Fruit fly (Drosophila melanogaster) ovary, adult (tissue): Measurements from ENCODE around the gene Osi18.

ENCODE experiments used
- CG17801 ChIP-seq: fragments of 200-800 bp; optimal IDR thresholded peaks from 2 replicates; lab custom pipeline; 2019; ENCODE audit warnings: missing biosample characterization, mild to moderate bottlenecking, missing genetic modification characterization, moderate library complexity; ENCODE audit not compliant: partially characterized antibody

Osi18 gene

DNA sequence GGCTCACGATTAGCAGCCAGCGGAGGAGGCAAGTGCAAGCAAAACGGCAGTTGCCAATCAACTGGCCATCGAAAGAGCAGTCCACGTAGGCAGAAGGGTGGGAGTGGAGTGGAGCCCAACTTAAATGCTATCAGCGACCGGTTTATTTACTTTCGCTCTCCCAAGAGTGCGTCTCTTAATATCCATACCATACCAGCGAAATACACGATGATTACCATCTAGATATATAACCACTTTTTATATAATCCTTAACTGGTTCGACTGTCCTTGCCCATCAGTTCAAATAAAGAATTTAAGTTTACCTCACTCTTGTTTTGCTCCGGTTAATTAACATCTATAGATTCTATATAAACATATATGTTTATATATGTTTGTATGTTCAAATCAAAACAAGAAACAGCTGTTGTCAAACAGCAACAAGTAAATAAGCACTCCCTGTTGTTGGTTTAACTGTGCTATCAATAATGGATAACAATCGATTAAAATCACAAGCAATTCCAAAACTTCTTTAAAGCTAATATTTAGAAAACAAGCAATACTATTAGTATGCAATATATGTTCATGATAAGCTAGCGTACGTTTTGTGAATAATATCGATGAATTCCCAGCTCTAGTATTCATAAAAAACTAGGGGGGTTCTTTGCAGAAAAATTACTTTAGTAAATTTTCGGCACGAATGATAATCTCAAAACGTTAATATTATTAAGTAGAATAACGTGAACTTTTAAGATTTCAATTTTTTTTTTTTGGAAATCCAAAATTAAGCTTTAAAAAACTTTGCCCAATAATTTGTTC lies 43.7 kb downstream of the Osi18 start:
- TF ChIP-seq CG17801 (GFP tag; lab: Kevin White, UChicago), result no peak

DNA sequence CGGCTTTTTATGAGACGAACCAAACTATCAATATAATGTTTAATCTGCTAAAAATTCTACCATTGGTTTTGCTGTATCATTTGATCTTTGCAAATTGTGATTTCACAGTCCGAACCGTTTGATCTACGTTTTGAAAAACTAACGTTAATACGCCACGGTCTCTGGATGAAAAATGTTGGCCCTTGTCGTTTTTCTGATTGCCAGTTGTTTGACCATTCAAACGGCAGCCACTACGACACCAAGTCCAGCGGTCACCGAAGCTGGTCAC lies 44.2 kb downstream of the Osi18 start, which contains the start of gene CG42564:
Gene CG42564, plus strand, starts transcription at position 169 of the 268 bp plus-strand sequence.
- TF ChIP-seq CG17801 (GFP tag; lab: Kevin White, UChicago), result no peak

DNA sequence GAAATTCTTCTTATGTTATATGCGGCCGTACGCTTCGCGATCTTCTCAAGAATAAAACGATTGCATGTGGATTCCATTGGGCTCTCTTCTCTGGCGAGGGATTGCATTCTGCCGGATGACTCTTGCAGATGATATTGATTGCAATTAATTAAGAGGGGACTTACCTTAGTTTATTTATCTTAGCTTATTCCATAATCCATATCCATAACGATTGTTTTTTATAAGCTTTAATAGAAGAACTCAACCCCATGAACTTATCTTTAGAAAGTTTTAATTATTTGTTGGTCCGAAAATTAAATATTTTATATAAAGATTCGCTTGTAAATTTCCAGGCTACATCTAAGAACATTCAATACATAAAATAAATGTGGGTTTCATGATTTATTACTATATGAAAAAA lies 45.9 kb downstream of the Osi18 start, which contains the start of gene CRAT:
Gene CRAT, minus strand, starts transcription at position 101 of the 400 bp plus-strand sequence.
- no peak for TF ChIP-seq CG17801 (GFP tag; lab: Kevin White, UChicago)

DNA sequence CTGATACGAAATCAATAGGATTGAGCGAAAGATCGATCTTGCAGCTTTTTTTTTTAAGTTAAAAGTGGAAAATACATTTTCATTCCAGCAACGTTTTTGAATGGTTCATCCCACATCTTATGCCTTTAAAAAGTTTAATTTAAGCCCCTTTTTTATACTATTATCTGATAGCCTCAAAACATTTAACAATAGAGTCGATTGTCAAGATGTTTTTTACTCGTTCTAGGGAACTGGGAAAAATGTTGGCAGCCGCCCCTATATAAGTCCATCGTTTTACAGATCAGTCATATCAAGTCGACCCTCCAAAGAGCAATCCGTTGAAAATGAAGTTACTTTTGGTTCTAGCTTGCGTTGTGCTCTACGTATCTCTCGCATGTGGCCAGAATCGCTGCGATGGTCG lies 47.4 kb downstream of the Osi18 start, which contains the start of gene CG42537:
Gene CG42537, plus strand, starts transcription at position 301 of the 400 bp plus-strand sequence.
- TF ChIP-seq CG17801 (GFP tag; lab: Kevin White, UChicago), result no peak

DNA sequence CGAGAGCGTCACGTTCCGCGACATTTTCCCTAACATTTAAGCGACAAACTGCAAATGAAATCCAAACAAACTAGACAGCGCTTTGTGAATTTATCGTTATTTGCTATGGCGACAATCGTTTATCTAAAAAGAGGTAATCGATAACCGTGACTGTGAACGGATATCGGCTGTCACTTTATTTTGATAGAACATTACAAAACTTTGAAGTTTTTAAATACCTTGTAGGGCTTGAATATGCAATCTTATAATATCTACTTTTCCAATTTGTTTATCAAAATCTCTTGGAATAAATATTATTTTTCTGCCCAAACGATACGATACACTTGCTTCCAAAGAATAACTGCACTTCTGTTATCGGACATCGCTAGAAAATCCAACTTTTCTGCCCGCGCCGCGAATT lies 50.1 kb downstream of the Osi18 start, which contains the start of the genes CG1024 and TfIIFalpha:
Gene CG1024, minus strand, starts transcription at position 200 of the 400 bp plus-strand sequence.
Gene TfIIFalpha, plus strand, starts transcription at position 339 of the 400 bp plus-strand sequence.
- peak; percentile 24 for TF ChIP-seq CG17801 (GFP tag; lab: Kevin White, UChicago)
